Fruit fly (Drosophila melanogaster) whole organism, embryonic: ENCODE results near the gene CG17239.
A peak's percentile ranks its signal among the peaks of the same experiment; 100 is the strongest.

Experiments
- CG10654 ChIP-seq: fragments of 200-800 bp; sonication (Bioruptor generic); optimal IDR thresholded peaks from 2 replicates; lab custom pipeline; 2016; ENCODE audit warnings: missing biosample characterization, missing genetic modification characterization
- CG12299 ChIP-seq: fragments of 200-800 bp; sonication (Bioruptor generic); optimal IDR thresholded peaks from 2 replicates; lab custom pipeline; 2018; ENCODE audit warnings: missing biosample characterization, mild to moderate bottlenecking, missing genetic modification characterization
- CG12942 ChIP-seq: fragments of 200-800 bp; sonication (Bioruptor generic); optimal IDR thresholded peaks from 3 replicates; lab custom pipeline; 2016; ENCODE audit warnings: missing biosample characterization, missing genetic modification characterization
- CG15696 ChIP-seq: fragments of 200-800 bp; sonication (Bioruptor generic); optimal IDR thresholded peaks from 2 replicates; lab custom pipeline; 2019; ENCODE audit warnings: missing biosample characterization, mild to moderate bottlenecking, missing genetic modification characterization, moderate library complexity
- CG17186 ChIP-seq: fragments of 200-800 bp; sonication (Bioruptor generic); optimal IDR thresholded peaks from 3 replicates; lab custom pipeline; 2017; ENCODE audit warnings: missing biosample characterization, missing genetic modification reagents, missing genetic modification characterization
- CG17385 ChIP-seq: fragments of 200-800 bp; sonication (Bioruptor generic); optimal IDR thresholded peaks from 3 replicates; lab custom pipeline; 2018; ENCODE audit warnings: missing biosample characterization, mild to moderate bottlenecking, missing genetic modification characterization
- CG1832 ChIP-seq: fragments of 200-800 bp; sonication (Bioruptor generic); optimal IDR thresholded peaks from 2 replicates; lab custom pipeline; 2017; ENCODE audit warnings: missing biosample characterization, mild to moderate bottlenecking, missing genetic modification characterization, inconsistent platforms
- CG31365 ChIP-seq: fragments of 200-800 bp; sonication (Bioruptor generic); optimal IDR thresholded peaks from 2 replicates; lab custom pipeline; 2018; ENCODE audit warnings: missing biosample characterization, mild to moderate bottlenecking, missing genetic modification characterization
- CG33213 ChIP-seq: fragments of 200-800 bp; sonication (Bioruptor generic); optimal IDR thresholded peaks from 3 replicates; lab custom pipeline; 2016; ENCODE audit warnings: missing biosample characterization, missing genetic modification characterization
- CG4404 ChIP-seq: fragments of 200-800 bp; sonication (Bioruptor generic); IDR thresholded peaks from 2 replicates; pipeline ENCODE4 v1.3.6; 2022; ENCODE audit warnings: missing biosample characterization, missing genetic modification characterization
- CG4617 ChIP-seq: fragments of 200-800 bp; sonication (Bioruptor generic); optimal IDR thresholded peaks from 3 replicates; lab custom pipeline; 2016; ENCODE audit warnings: missing biosample characterization, missing genetic modification characterization, borderline replicate concordance
- CG6272 ChIP-seq: fragments of 200-800 bp; sonication (Bioruptor generic); IDR thresholded peaks from 2 replicates; pipeline ENCODE4 v1.3.6; 2022; ENCODE audit warnings: missing biosample characterization, missing genetic modification characterization
- CG9609 ChIP-seq: fragments of 200-800 bp; sonication (Bioruptor generic); optimal IDR thresholded peaks from 3 replicates; lab custom pipeline; 2016; ENCODE audit warnings: missing biosample characterization, missing genetic modification characterization
- CG9797 ChIP-seq: fragments of 200-800 bp; sonication (Bioruptor generic); optimal IDR thresholded peaks from 3 replicates; lab custom pipeline; 2018; ENCODE audit warnings: missing biosample characterization, mild to moderate bottlenecking, missing genetic modification characterization
- CHES-1-like ChIP-seq: fragments of 200-800 bp; sonication (Bioruptor generic); optimal IDR thresholded peaks from 2 replicates; lab custom pipeline; 2016; ENCODE audit warnings: missing biosample characterization, missing genetic modification characterization
- Dfd ChIP-seq, 2 experiments: fragments of >200 bp; optimal IDR thresholded peaks; 2 replicates each; lab custom pipeline; 2017; ENCODE audit warnings: missing biosample characterization in 2 of 2, missing genetic modification characterization in 2 of 2
- Doc3 ChIP-seq: fragments of 200-800 bp; sonication (Bioruptor generic); IDR thresholded peaks from 3 replicates; pipeline ENCODE4 v1.3.6; 2022; ENCODE audit warnings: missing biosample characterization, missing genetic modification characterization; ENCODE audit not compliant: partially characterized antibody
- Dp ChIP-seq: fragments of 200-800 bp; sonication (Bioruptor generic); optimal IDR thresholded peaks from 2 replicates; lab custom pipeline; 2018; ENCODE audit warnings: missing biosample characterization, mild to moderate bottlenecking, missing genetic modification characterization, moderate library complexity
- Drgx ChIP-seq: fragments of 200-800 bp; sonication (Bioruptor generic); IDR thresholded peaks from 2 replicates; pipeline ENCODE4 v1.3.6; 2022; ENCODE audit warnings: missing biosample characterization, missing genetic modification characterization
- MTF-1 ChIP-seq: fragments of 200-800 bp; sonication (Bioruptor generic); optimal IDR thresholded peaks from 2 replicates; lab custom pipeline; 2018; ENCODE audit warnings: missing biosample characterization, mild to moderate bottlenecking, missing genetic modification characterization, borderline replicate concordance
- Med ChIP-seq: fragments of 200-800 bp; sonication (Bioruptor generic); peaks from one replicate; lab custom pipeline; 2016; ENCODE audit warnings: missing biosample characterization, missing genetic modification characterization, mild to moderate bottlenecking, inconsistent platforms, moderate library complexity
- Myb ChIP-seq: fragments of 200-800 bp; sonication (Bioruptor generic); optimal IDR thresholded peaks from 2 replicates; lab custom pipeline; 2016; ENCODE audit warnings: missing biosample characterization, missing genetic modification characterization
- NC2α ChIP-seq: fragments of 200-800 bp; sonication (Bioruptor generic); optimal IDR thresholded peaks from 2 replicates; lab custom pipeline; 2016; ENCODE audit warnings: missing biosample characterization, missing genetic modification characterization
- Ptx1 ChIP-seq: fragments of 200-800 bp; sonication (Bioruptor generic); IDR thresholded peaks from 2 replicates; pipeline ENCODE4 v1.3.6; 2022; ENCODE audit warnings: missing biosample characterization, missing genetic modification characterization
- Rfx ChIP-seq: fragments of 200-800 bp; sonication (Bioruptor generic); IDR thresholded peaks from 2 replicates; pipeline ENCODE4 v1.3.6; 2022; ENCODE audit warnings: missing biosample characterization, missing genetic modification characterization
- Spps ChIP-seq: fragments of 200-800 bp; sonication (Bioruptor generic); optimal IDR thresholded peaks from 2 replicates; lab custom pipeline; 2018; ENCODE audit warnings: missing biosample characterization, mild to moderate bottlenecking, missing genetic modification characterization
- chif ChIP-seq, 2 experiments: fragments of 200-800 bp; sonication (Bioruptor generic); optimal IDR thresholded peaks; 3 replicates each; lab custom pipeline; 2016; ENCODE audit warnings: missing biosample characterization in 2 of 2, missing genetic modification characterization in 2 of 2
- chn ChIP-seq: fragments of 200-800 bp; sonication (Bioruptor generic); optimal IDR thresholded peaks from 2 replicates; lab custom pipeline; 2016; ENCODE audit warnings: missing biosample characterization, missing genetic modification characterization
- crp ChIP-seq, 2 experiments: fragments of 200-800 bp; sonication (Bioruptor generic); optimal IDR thresholded peaks; 2 replicates in 1 of 2; 3 replicates in 1 of 2; lab custom pipeline; 2017; ENCODE audit warnings: missing biosample characterization in 2 of 2, missing genetic modification characterization in 2 of 2, mild to moderate bottlenecking in 1 of 2, moderate library complexity in 1 of 2
- dimm ChIP-seq: fragments of 200-800 bp; sonication (Bioruptor generic); IDR thresholded peaks from 2 replicates; pipeline ENCODE4 v1.3.6; 2022; ENCODE audit warnings: missing biosample characterization, missing genetic modification characterization
- dmrt11E ChIP-seq: fragments of 200-800 bp; sonication (Bioruptor generic); optimal IDR thresholded peaks from 3 replicates; lab custom pipeline; 2018; ENCODE audit warnings: missing biosample characterization, mild to moderate bottlenecking, missing genetic modification characterization, moderate library complexity
- dmrt99B ChIP-seq: fragments of 200-800 bp; sonication (Bioruptor generic); optimal IDR thresholded peaks from 2 replicates; lab custom pipeline; 2018; ENCODE audit warnings: missing biosample characterization, mild to moderate bottlenecking, missing genetic modification characterization, moderate library complexity
- ewg ChIP-seq: fragments of 200-800 bp; sonication (Bioruptor generic); optimal IDR thresholded peaks from 3 replicates; lab custom pipeline; 2017; ENCODE audit warnings: mild to moderate bottlenecking, missing biosample characterization, missing genetic modification reagents, missing genetic modification characterization
- grn ChIP-seq: fragments of 200-800 bp; sonication (Bioruptor generic); optimal IDR thresholded peaks from 3 replicates; lab custom pipeline; 2017; ENCODE audit warnings: missing biosample characterization, missing genetic modification characterization
- ind ChIP-seq: fragments of 200-800 bp; sonication (Bioruptor generic); optimal IDR thresholded peaks from 3 replicates; lab custom pipeline; 2016; ENCODE audit warnings: missing biosample characterization, missing genetic modification characterization
- inv ChIP-seq: fragments of 200-800 bp; sonication (Bioruptor generic); IDR thresholded peaks from 2 replicates; pipeline ENCODE4 v1.3.6; 2022; ENCODE audit warnings: missing biosample characterization, missing genetic modification characterization; ENCODE audit not compliant: partially characterized antibody
- lov ChIP-seq, 2 experiments: fragments of 200-800 bp in 1 of 2; fragments of >200 bp in 1 of 2; sonication (Bioruptor generic) in 1 of 2; IDR thresholded peaks in 1 of 2; optimal IDR thresholded peaks in 1 of 2; 2 replicates in 1 of 2; 3 replicates in 1 of 2; pipeline versions ENCODE4 v1.3.6 to Lab custom; 2017 to 2022; ENCODE audit warnings: missing biosample characterization in 1 of 2, missing genetic modification characterization in 1 of 2
- mld ChIP-seq: fragments of 200-800 bp; sonication (Bioruptor generic); IDR thresholded peaks from 3 replicates; pipeline ENCODE4 v1.3.6; 2022; ENCODE audit warnings: missing biosample characterization, missing genetic modification characterization; ENCODE audit not compliant: partially characterized antibody
- pan ChIP-seq, 4 experiments: fragments of >200 bp in 3 of 4; fragments of 200-800 bp in 1 of 4; sonication (Bioruptor generic) in 1 of 4; optimal IDR thresholded peaks in 3 of 4; IDR thresholded peaks in 1 of 4; 2 replicates each; pipeline versions ENCODE4 v1.3.6 to Lab custom; 2017 to 2022; ENCODE audit warnings: missing biosample characterization in 2 of 4, missing genetic modification characterization in 2 of 4, mixed read lengths in 1 of 4
- pb ChIP-seq: fragments of 200-800 bp; sonication (Bioruptor generic); optimal IDR thresholded peaks from 3 replicates; lab custom pipeline; 2016; ENCODE audit warnings: missing biosample characterization, missing genetic modification characterization
- sens ChIP-seq: fragments of 200-800 bp; sonication (Bioruptor generic); peaks from one replicate; lab custom pipeline; 2016; ENCODE audit warnings: missing biosample characterization, missing genetic modification characterization
- shn ChIP-seq: fragments of 200-800 bp; sonication (Bioruptor generic); optimal IDR thresholded peaks from 3 replicates; lab custom pipeline; 2016; ENCODE audit warnings: missing biosample characterization, missing genetic modification characterization
- sisA ChIP-seq: fragments of 200-800 bp; sonication (Bioruptor generic); IDR thresholded peaks from 2 replicates; pipeline ENCODE4 v1.3.6; 2022; ENCODE audit warnings: missing biosample characterization, missing genetic modification characterization
- unpg ChIP-seq: fragments of 200-800 bp; sonication (Bioruptor generic); optimal IDR thresholded peaks from 3 replicates; lab custom pipeline; 2018; ENCODE audit warnings: missing biosample characterization, mild to moderate bottlenecking, missing genetic modification characterization, moderate library complexity
- vvl ChIP-seq: fragments of 200-800 bp; sonication (Bioruptor generic); IDR thresholded peaks from 2 replicates; pipeline ENCODE4 v1.3.6; 2022; ENCODE audit warnings: missing biosample characterization, missing genetic modification characterization

The CG17239 gene

DNA sequence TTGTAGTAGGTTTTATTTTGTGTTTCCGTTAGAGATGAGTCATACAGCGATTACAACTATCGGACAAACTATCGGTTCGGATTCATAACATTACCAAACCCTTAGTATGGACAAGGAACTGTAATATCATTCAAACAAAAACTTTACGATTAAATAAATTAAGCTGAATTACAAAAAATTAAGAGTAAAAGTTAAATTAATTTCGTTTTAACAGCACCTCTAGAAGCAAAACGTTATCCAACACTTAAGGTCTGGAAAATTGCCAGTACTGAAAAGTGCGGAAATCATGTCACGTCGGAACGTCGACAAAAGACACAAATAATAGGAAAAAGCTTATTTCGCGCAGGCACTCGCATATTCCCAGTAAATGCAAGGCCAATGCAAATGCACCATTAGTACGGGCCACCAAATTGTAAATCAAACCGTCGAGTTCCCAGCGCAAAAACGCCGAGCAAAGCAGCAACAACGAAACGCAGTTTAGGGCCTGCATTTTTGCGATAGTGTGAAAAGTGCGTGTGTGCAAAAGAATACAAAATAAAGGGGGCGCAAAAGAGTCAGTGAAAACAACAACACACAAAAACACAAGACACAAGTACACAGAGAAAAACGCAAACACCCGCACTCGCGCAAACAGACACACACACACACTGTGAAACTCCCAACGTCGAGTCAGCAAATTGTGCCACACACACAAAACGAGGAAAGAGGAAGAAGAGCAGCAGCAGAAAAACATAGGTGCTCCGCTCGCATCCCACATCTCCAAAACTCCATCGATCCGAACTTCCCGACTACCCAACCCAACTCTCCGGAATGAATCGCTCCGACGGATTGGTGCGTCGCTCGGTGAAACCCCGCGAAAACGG is 25.7 kb downstream of the CG17239 start, which contains the start of the genes CG15387 and sau (continued):
- TF ChIP-seq CG12299 (tag; lab: Kevin White, UChicago) (peak; percentile 86), unpg (GFP tag; lab: Kevin White, UChicago) (peak; percentile 85), CG4617 (peak; percentile 94), pan (optimal IDR thresholded peaks at IDR 0.05; lab: Kevin White, UChicago) (no peak), pan (GFP tag; optimal IDR thresholded peaks at IDR 0.05 in 1 of 2, IDR thresholded peaks at IDR 0.05 in 1 of 2) (peak in 1 of 2 experiments; percentile 87), CG33213 (GFP tag; lab: Kevin White, UChicago) (peak; percentile 89), grn (peak; percentile 34), sisA (GFP tag; lab: Robert Waterston, UW) (peak; percentile 83), Rfx (GFP tag; lab: Robert Waterston, UW) (peak; percentile 89)

DNA sequence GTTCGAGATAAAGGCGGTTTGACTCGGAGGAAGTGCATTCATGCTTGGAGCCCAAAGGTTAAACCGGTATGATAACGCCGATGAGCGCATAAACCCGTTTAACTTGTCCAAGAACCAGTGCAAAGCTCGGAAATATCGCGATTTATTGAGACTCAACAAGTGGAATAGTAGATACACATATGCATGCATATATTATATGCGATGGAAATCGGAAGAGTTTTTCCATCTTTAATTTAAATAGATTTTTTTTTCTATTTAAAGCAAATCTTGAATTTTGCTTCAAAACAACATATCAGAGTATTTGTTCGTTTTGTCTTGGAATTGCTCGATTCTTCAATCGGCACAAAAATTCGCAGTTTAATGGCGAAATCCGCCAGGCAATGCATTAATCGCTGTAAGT is 29.8 kb downstream of the CG17239 start:
- TF ChIP-seq CG10654 (GFP tag; lab: Kevin White, UChicago) = no peak
- no peak for TF ChIP-seq crp (GFP tag; optimal IDR thresholded peaks at IDR 0.05; lab: Kevin White, UChicago)
- TF ChIP-seq Drgx = peak; percentile 50
- no peak for TF ChIP-seq MTF-1 (GFP tag; lab: Kevin White, UChicago)
- no peak for TF ChIP-seq CG9797 (GFP tag; lab: Kevin White, UChicago)
- TF ChIP-seq sens (GFP tag; lab: Kevin White, UChicago) = peak; percentile 2
- no peak for TF ChIP-seq CG4404 (GFP tag; lab: Robert Waterston, UW)
- no peak for TF ChIP-seq shn (GFP tag; lab: Kevin White, UChicago)
- no peak for TF ChIP-seq Dfd (GFP tag; optimal IDR thresholded peaks at IDR 0.05; lab: Kevin White, UChicago)
- no peak for TF ChIP-seq CG17186 (GFP tag; lab: Kevin White, UChicago)
- TF ChIP-seq ind (GFP tag; lab: Kevin White, UChicago) = no peak
- TF ChIP-seq chif (GFP tag; optimal IDR thresholded peaks at IDR 0.05; lab: Kevin White, UChicago) = no peak
- 0 out of 2 replicates have a peak, but pooled peaks have one; percentile 6 for TF ChIP-seq vvl (GFP tag; lab: Robert Waterston, UW)
- no peak for TF ChIP-seq Myb
- TF ChIP-seq CG31365 = no peak

DNA sequence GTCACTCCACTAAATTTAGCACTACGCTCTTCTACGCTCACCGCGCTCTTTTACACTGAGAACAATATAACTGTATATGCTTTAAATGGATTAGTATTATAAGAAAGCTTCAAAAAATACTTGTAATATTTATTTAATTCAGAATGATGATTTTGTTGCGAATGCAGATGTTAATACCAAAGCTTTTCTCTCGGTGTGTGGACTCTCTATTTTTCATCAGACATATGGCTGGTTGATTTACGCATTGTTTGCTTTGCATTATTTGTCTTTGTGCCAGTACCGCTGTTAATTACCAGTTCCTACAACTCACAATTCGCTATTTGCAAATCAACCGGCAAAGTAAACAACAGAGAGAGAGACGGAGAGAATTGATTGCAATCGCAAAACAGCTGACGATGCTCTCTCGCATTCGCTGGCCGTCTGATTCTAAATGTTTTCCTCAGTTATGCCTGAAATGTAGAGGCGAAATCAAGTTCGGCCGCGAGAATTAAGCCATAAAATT is 30.4 kb downstream of the CG17239 start:
- TF ChIP-seq CG1832 (no peak), CG17385 (GFP tag; lab: Kevin White, UChicago) (peak; percentile 97), CG15696 (tag; lab: Kevin White, UChicago) (peak; percentile 87), CHES-1-like (peak; percentile 98), Med (GFP tag; lab: Kevin White, UChicago) (peak; percentile 99), CG33213 (GFP tag; lab: Kevin White, UChicago) (peak; percentile 87), ewg (GFP tag; lab: Kevin White, UChicago) (peak; percentile 91), Ptx1 (GFP tag; lab: Robert Waterston, UW) (peak; percentile 99), CG12942 (GFP tag; lab: Kevin White, UChicago) (peak; percentile 95), Spps (tag; lab: Kevin White, UChicago) (peak; percentile 85), NC2α (peak; percentile 80), chn (GFP tag; lab: Kevin White, UChicago) (peak; percentile 97), lov (optimal IDR thresholded peaks at IDR 0.05; lab: Kevin White, UChicago) (no peak), lov (GFP tag; IDR thresholded peaks at IDR 0.05; lab: Robert Waterston, UW) (peak; percentile 97), CG6272 (GFP tag; lab: Robert Waterston, UW) (peak; percentile 91), dmrt99B (tag; lab: Kevin White, UChicago) (peak; percentile 96), inv (GFP tag; lab: Robert Waterston, UW) (no peak), dimm (peak; percentile 94), Dp (peak; percentile 10), dmrt11E (peak; percentile 89), mld (GFP tag; lab: Robert Waterston, UW) (no peak), CG9609 (GFP tag; lab: Kevin White, UChicago) (peak; percentile 94), pb (GFP tag; lab: Kevin White, UChicago) (peak; percentile 88), Doc3 (GFP tag; lab: Robert Waterston, UW) (no peak)
